Worm (Caenorhabditis elegans) whole organism, mixed stage, embryonic: ENCODE measurements around the gene nhr-219.

ENCODE experiments used
- mep-1 ChIP-seq: fragments of 150-350 bp; optimal IDR thresholded peaks from 2 replicates; lab custom pipeline; 2017; ENCODE audit warnings: missing biosample characterization, missing genetic modification reagents, missing genetic modification characterization, inconsistent platforms
- nhr-12 ChIP-seq: fragments of 150-350 bp; optimal IDR thresholded peaks from 2 replicates; lab custom pipeline; 2014; ENCODE audit warnings: missing biosample characterization, missing genetic modification characterization
- ztf-11 ChIP-seq: fragments of 150-350 bp; optimal IDR thresholded peaks from 2 replicates; lab custom pipeline; 2014; ENCODE audit warnings: missing biosample characterization, missing genetic modification characterization

DNA sequence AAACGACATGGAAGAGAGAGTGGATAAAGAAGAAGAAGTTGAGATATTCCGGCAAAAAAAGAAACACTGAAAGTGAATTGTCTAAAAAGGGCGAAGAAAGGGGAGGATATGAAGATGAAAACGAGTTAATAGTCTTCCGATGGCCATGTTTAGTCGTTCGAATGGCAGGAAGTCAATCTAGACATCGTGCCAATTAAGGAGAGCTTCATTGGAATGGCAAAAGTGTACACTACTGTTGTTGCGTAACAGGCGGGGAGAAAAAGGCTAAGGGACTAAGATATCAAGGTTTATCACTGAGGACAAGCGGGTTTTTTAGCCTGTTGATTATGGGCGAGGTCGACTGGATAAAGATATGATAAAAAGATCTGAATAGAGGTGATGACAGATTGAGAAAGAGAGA, 19.8 kb downstream of the nhr-219 start:
- TF ChIP-seq ztf-11 (no peak), nhr-12 (no peak), mep-1 (no peak)
